Worm (Caenorhabditis elegans) whole organism, L4 larva: ENCODE measurements around the gene prx-14.

ENCODE experiments used
- F44E2.7 ChIP-seq: fragments of 200-800 bp; sonication (Bioruptor generic); IDR thresholded peaks from 2 replicates; pipeline ENCODE4 v2.1.2; 2022; ENCODE audit warnings: missing genetic modification characterization, missing compliant biosample characterization
- Y105C5A.15 ChIP-seq: fragments of 200-800 bp; sonication (Bioruptor generic); IDR thresholded peaks from 2 replicates; pipeline ENCODE4 v1.3.6; 2022; ENCODE audit warnings: missing genetic modification characterization, missing compliant biosample characterization
- Y48G9A.11 ChIP-seq: fragments of 200-800 bp; sonication (Bioruptor generic); IDR thresholded peaks from 2 replicates; pipeline ENCODE4 v1.3.6; 2022; ENCODE audit warnings: missing genetic modification reagents, missing genetic modification characterization, missing compliant biosample characterization
- ZK546.5 ChIP-seq, 2 experiments: sonication (generic microtip); optimal IDR thresholded peaks; 2 replicates each; lab custom pipeline; 2017; ENCODE audit warnings: missing biosample characterization in 2 of 2, missing genetic modification characterization in 2 of 2
- ama-1 ChIP-seq: fragments of 150-350 bp; optimal IDR thresholded peaks from 2 replicates; lab custom pipeline; 2014; ENCODE audit warnings: inconsistent platforms, mixed read lengths
- ceh-28 ChIP-seq: fragments of 150-350 bp; optimal IDR thresholded peaks from 2 replicates; lab custom pipeline; 2014; ENCODE audit warnings: missing biosample characterization, missing genetic modification reagents, missing genetic modification characterization
- ceh-44 ChIP-seq: fragments of 200-800 bp; sonication (Bioruptor generic); IDR thresholded peaks from 2 replicates; pipeline ENCODE4 v1.3.6; 2022; ENCODE audit warnings: missing genetic modification reagents, missing genetic modification characterization, missing compliant biosample characterization
- daf-19 ChIP-seq: fragments of 200-800 bp; sonication (Bioruptor generic); conservative IDR thresholded peaks from 2 replicates; pipeline ENCODE4 v1.3.6; 2022; ENCODE audit warnings: missing genetic modification characterization, missing compliant biosample characterization
- dmd-6 ChIP-seq: fragments of 200-800 bp; sonication (Bioruptor generic); IDR thresholded peaks from 2 replicates; pipeline ENCODE4 v1.3.6; 2022; ENCODE audit warnings: missing genetic modification reagents, missing genetic modification characterization, missing compliant biosample characterization
- dmd-8 ChIP-seq: fragments of 200-800 bp; sonication (Bioruptor generic); IDR thresholded peaks from 2 replicates; pipeline ENCODE4 v1.3.6; 2022; ENCODE audit warnings: missing genetic modification characterization, missing compliant biosample characterization
- dpl-1 ChIP-seq: fragments of 150-350 bp; optimal IDR thresholded peaks from 2 replicates; lab custom pipeline; 2014; ENCODE audit warnings: missing biosample characterization, missing genetic modification reagents, missing genetic modification characterization
- duxl-1 ChIP-seq: sonication (generic microtip); optimal IDR thresholded peaks from 2 replicates; lab custom pipeline; 2016; ENCODE audit warnings: mild to moderate bottlenecking, missing genetic modification characterization, moderate library complexity, missing compliant biosample characterization; ENCODE audit not compliant: poor library complexity
- dve-1 ChIP-seq: sonication (generic microtip); optimal IDR thresholded peaks from 2 replicates; lab custom pipeline; 2017; ENCODE audit warnings: antibody characterized with exemption, mild to moderate bottlenecking, missing genetic modification characterization, missing compliant biosample characterization; ENCODE audit not compliant: insufficient read depth
- egl-27 ChIP-seq: sonication (generic microtip); optimal IDR thresholded peaks from 3 replicates; lab custom pipeline; 2017; ENCODE audit warnings: missing biosample characterization, missing genetic modification reagents, missing genetic modification characterization
- egl-43 ChIP-seq: fragments of 200-800 bp; sonication (Bioruptor generic); IDR thresholded peaks from 2 replicates; pipeline ENCODE4 v1.3.6; 2022; ENCODE audit warnings: missing genetic modification reagents, missing genetic modification characterization, missing compliant biosample characterization
- fkh-10 ChIP-seq: fragments of 150-350 bp; optimal IDR thresholded peaks from 2 replicates; lab custom pipeline; 2014; ENCODE audit warnings: missing biosample characterization, missing genetic modification reagents, missing genetic modification characterization
- fos-1 ChIP-seq: fragments of 150-350 bp; optimal IDR thresholded peaks from 2 replicates; lab custom pipeline; 2014; ENCODE audit warnings: missing biosample characterization, missing genetic modification characterization
- gei-8 ChIP-seq: fragments of 200-800 bp; sonication (Bioruptor generic); optimal IDR thresholded peaks from 2 replicates; lab custom pipeline; 2018; ENCODE audit warnings: mild to moderate bottlenecking, missing genetic modification characterization, missing compliant biosample characterization
- hlh-30 ChIP-seq: sonication (generic microtip); optimal IDR thresholded peaks from 2 replicates; lab custom pipeline; 2017; ENCODE audit warnings: antibody characterized with exemption, mild to moderate bottlenecking, missing genetic modification characterization, missing compliant biosample characterization; ENCODE audit not compliant: insufficient read depth
- lin-13 ChIP-seq: fragments of 150-350 bp; optimal IDR thresholded peaks from 2 replicates; lab custom pipeline; 2014; ENCODE audit warnings: missing biosample characterization, missing genetic modification reagents, missing genetic modification characterization
- lin-15B ChIP-seq: fragments of 150-350 bp; sonication (generic microtip); optimal IDR thresholded peaks from 3 replicates; lab custom pipeline; 2014; ENCODE audit warnings: missing biosample characterization, missing genetic modification characterization
- lin-38 ChIP-seq: fragments of 200-800 bp; sonication (Bioruptor generic); IDR thresholded peaks from 2 replicates; pipeline ENCODE4 v1.3.6; 2022; ENCODE audit warnings: missing genetic modification reagents, missing genetic modification characterization, missing compliant biosample characterization
- lin-39 ChIP-seq: fragments of 150-350 bp; optimal IDR thresholded peaks from 2 replicates; lab custom pipeline; 2014; ENCODE audit warnings: missing biosample characterization, missing genetic modification reagents, missing genetic modification characterization
- lir-3 ChIP-seq: sonication (generic microtip); optimal IDR thresholded peaks from 2 replicates; lab custom pipeline; 2016; ENCODE audit warnings: mild to moderate bottlenecking, missing genetic modification characterization, missing compliant biosample characterization
- madf-5 ChIP-seq, 2 experiments: fragments of 200-800 bp; sonication (Bioruptor generic); IDR thresholded peaks; 2 replicates each; pipeline ENCODE4 v1.3.6; 2022; ENCODE audit warnings: missing compliant biosample characterization in 2 of 2, missing genetic modification characterization in 2 of 2
- mep-1 ChIP-seq: fragments of 150-350 bp; sonication (generic microtip); optimal IDR thresholded peaks from 3 replicates; lab custom pipeline; 2014; ENCODE audit warnings: missing biosample characterization, missing genetic modification characterization
- mxl-3 ChIP-seq: fragments of 200-800 bp; sonication (Bioruptor generic); optimal IDR thresholded peaks from 2 replicates; lab custom pipeline; 2018; ENCODE audit warnings: mild to moderate bottlenecking, missing genetic modification characterization, missing compliant biosample characterization
- nhr-102 ChIP-seq: sonication (generic microtip); optimal IDR thresholded peaks from 2 replicates; lab custom pipeline; 2016; ENCODE audit warnings: mild to moderate bottlenecking, missing genetic modification characterization, moderate library complexity, missing compliant biosample characterization
- nhr-25 ChIP-seq: sonication (generic microtip); optimal IDR thresholded peaks from 2 replicates; lab custom pipeline; 2017; ENCODE audit warnings: missing genetic modification characterization, mild to moderate bottlenecking, missing compliant biosample characterization, antibody characterized with exemption, moderate library complexity, borderline replicate concordance; ENCODE audit not compliant: insufficient read depth
- nhr-28 ChIP-seq: fragments of 150-350 bp; optimal IDR thresholded peaks from 2 replicates; lab custom pipeline; 2014; ENCODE audit warnings: missing biosample characterization, missing genetic modification characterization
- nhr-48 ChIP-seq: sonication (generic microtip); optimal IDR thresholded peaks from 2 replicates; lab custom pipeline; 2016; ENCODE audit warnings: mild to moderate bottlenecking, missing genetic modification characterization, missing compliant biosample characterization
- nhr-6 ChIP-seq: fragments of 150-350 bp; optimal IDR thresholded peaks from 2 replicates; lab custom pipeline; 2014; ENCODE audit warnings: missing biosample characterization, missing genetic modification characterization
- pha-4 ChIP-seq, 2 experiments: fragments of 150-350 bp in 1 of 2; fragments of 200-800 bp in 1 of 2; sonication (Bioruptor generic) in 1 of 2; IDR thresholded peaks in 1 of 2; optimal IDR thresholded peaks in 1 of 2; 2 replicates each; pipeline versions ENCODE4 v1.3.6 to Lab custom; 2014 to 2022; ENCODE audit warnings: missing genetic modification characterization in 2 of 2, missing genetic modification reagents in 2 of 2, missing biosample characterization in 1 of 2, missing compliant biosample characterization in 1 of 2
- pqm-1 ChIP-seq: sonication (generic microtip); optimal IDR thresholded peaks from 2 replicates; lab custom pipeline; 2017; ENCODE audit warnings: missing biosample characterization, missing genetic modification characterization
- rbr-2 ChIP-seq: sonication (generic microtip); optimal IDR thresholded peaks from 2 replicates; lab custom pipeline; 2016; ENCODE audit warnings: missing genotype, missing genetic modification characterization, missing compliant biosample characterization
- saeg-2 ChIP-seq: fragments of 200-800 bp; sonication (Bioruptor generic); IDR thresholded peaks from 2 replicates; pipeline ENCODE4 v1.3.6; 2022; ENCODE audit warnings: missing genetic modification reagents, missing genetic modification characterization, missing compliant biosample characterization
- snpc-1.2 ChIP-seq: fragments of 200-800 bp; sonication (Bioruptor generic); IDR thresholded peaks from 2 replicates; pipeline ENCODE4 v1.3.6; 2022; ENCODE audit warnings: missing genetic modification reagents, missing genetic modification characterization, missing compliant biosample characterization
- snpc-4 ChIP-seq: fragments of 150-350 bp; optimal IDR thresholded peaks from 2 replicates; lab custom pipeline; 2014; ENCODE audit warnings: missing biosample characterization, missing genetic modification characterization
- spr-1 ChIP-seq: sonication (generic microtip); optimal IDR thresholded peaks from 2 replicates; lab custom pipeline; 2016; ENCODE audit warnings: mild to moderate bottlenecking, missing genetic modification characterization, missing compliant biosample characterization
- spr-3 ChIP-seq: fragments of 200-800 bp; sonication (Bioruptor generic); optimal IDR thresholded peaks from 2 replicates; lab custom pipeline; 2018; ENCODE audit warnings: mild to moderate bottlenecking, missing genetic modification characterization, missing compliant biosample characterization
- tag-97 ChIP-seq: fragments of 200-800 bp; sonication (Bioruptor generic); IDR thresholded peaks from 2 replicates; pipeline ENCODE4 v1.3.6; 2022; ENCODE audit warnings: missing genetic modification characterization, missing compliant biosample characterization
- tra-1 ChIP-seq: fragments of 200-800 bp; sonication (Bioruptor generic); IDR thresholded peaks from 2 replicates; pipeline ENCODE4 v1.3.6; 2022; ENCODE audit warnings: missing genetic modification reagents, missing genetic modification characterization, missing compliant biosample characterization
- unc-62 ChIP-seq, 3 experiments: fragments of 150-350 bp in 1 of 3; sonication (generic microtip); optimal IDR thresholded peaks in 2 of 3; peaks in 1 of 3; 1 replicate in 1 of 3; 2 replicates in 2 of 3; lab custom pipeline; 2014 to 2017; ENCODE audit warnings: missing biosample characterization in 3 of 3, missing genetic modification characterization in 3 of 3, missing genetic modification reagents in 3 of 3, missing genotype in 1 of 3
- zfp-2 ChIP-seq: sonication (generic microtip); optimal IDR thresholded peaks from 2 replicates; lab custom pipeline; 2016; ENCODE audit warnings: mild to moderate bottlenecking, missing genetic modification characterization, missing compliant biosample characterization
- zfp-3 ChIP-seq: fragments of 200-800 bp; sonication (Bioruptor generic); conservative IDR thresholded peaks from 2 replicates; pipeline ENCODE4 v1.3.6; 2022; ENCODE audit warnings: missing genetic modification reagents, missing genetic modification characterization, missing compliant biosample characterization
- zip-2 ChIP-seq: fragments of 150-350 bp; optimal IDR thresholded peaks from 2 replicates; lab custom pipeline; 2014; ENCODE audit warnings: missing biosample characterization, missing genetic modification characterization

Gene prx-14

DNA sequence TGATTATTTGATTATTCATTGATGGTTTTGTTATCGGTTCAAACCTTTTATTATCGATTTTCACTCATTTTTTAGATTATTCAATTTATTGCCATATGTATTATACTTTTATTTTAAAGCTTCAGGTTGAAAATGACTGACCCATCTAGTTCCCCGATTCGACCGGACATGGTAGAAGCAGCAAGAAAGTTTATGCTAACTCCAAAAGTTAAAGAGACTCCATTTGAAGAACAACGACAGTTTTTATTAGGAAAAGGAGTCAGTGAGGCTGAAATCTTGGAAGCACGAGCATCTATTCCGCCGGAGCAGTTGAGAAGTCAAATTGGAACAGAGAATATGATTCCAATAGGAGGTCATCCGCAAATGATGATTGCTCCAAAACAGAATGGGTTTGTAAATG, at the start of gene prx-14 (continued):
- TF ChIP-seq zip-2 (no peak), ceh-28 (tag; lab: Kevin White, UChicago) (no peak), pha-4 (GFP tag; IDR thresholded peaks at IDR 0.05; lab: Robert Waterston, UW) (peak; percentile 37; the same call in 1 of the 2 replicates), pha-4 (tag; optimal IDR thresholded peaks at IDR 0.05; lab: Kevin White, UChicago) (no peak), nhr-25 (tag; lab: Kevin White, UChicago) (no peak), zfp-3 (GFP tag; lab: Robert Waterston, UW) (0 out of 2 replicates have a peak, but pooled peaks have one; percentile 61), nhr-102 (tag; lab: Kevin White, UChicago) (no peak), spr-1 (tag; lab: Kevin White, UChicago) (no peak), pqm-1 (tag; lab: Kevin White, UChicago) (peak; percentile 11), dmd-8 (GFP tag; lab: Robert Waterston, UW) (no peak), snpc-4 (tag; lab: Kevin White, UChicago) (no peak), saeg-2 (no peak), dve-1 (tag; lab: Kevin White, UChicago) (peak; percentile 5), lin-13 (GFP tag; lab: Kevin White, UChicago) (no peak), nhr-28 (tag; lab: Kevin White, UChicago) (no peak), spr-3 (GFP tag; lab: Kevin White, UChicago) (no peak), duxl-1 (tag; lab: Kevin White, UChicago) (no peak), nhr-6 (tag; lab: Kevin White, UChicago) (no peak), mxl-3 (no peak), rbr-2 (tag; lab: Kevin White, UChicago) (no peak), hlh-30 (tag; lab: Kevin White, UChicago) (no peak)
- TF ChIP-seq, all 104 proteins: peak for 10

DNA sequence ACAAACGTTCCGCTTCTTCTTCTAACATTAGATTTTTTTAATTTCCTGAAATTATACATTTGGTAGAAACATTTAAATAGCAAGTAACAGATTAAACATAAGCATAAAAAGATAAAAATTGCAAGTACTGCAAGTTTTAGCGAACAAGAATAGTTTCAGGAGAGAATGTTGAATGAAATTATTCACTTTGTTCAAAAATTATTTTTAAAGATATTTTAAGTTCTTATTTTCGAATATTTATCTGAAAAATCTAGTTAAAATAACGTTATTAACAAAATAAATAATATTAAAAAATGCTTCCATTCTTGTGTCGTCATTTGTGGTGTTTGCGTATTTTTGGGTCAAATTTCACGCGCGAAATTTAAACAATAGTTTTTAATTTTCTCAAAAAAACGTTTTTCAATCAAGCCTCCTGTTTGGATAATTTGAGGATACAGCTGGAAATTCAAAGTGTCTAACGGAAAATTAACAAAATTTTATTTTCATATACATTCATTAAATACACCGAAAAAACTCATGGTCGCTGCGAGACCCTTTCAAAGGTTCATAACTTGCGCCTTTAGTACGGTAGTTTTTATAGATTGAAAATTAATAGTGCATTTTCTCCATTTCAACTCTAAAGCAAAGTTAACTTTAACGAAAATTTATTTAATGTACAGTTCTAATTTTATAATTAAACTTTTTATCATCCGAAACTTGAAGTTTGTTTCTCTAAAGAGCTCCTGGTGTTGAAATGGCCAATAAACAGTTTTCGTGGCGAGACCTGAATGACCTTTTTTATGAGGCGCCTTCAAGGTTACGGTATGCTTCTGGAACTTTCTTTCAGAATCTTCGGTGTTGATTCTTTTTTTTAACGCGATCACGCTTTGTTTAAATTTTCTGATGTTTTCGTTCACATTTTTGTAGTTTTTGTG, 40.4 kb upstream of the prx-14 start, which contains the start of gene skih-2:
skih-2 (minus strand) TSS at position 51 of the 914 bp plus-strand sequence.
- TF ChIP-seq tra-1 (GFP tag; lab: Robert Waterston, UW): no peak
- peak; percentile 93 for TF ChIP-seq dpl-1 (GFP tag; lab: Kevin White, UChicago)
- no peak for TF ChIP-seq spr-3 (GFP tag; lab: Kevin White, UChicago)
- peak in 1 of 2 experiments; percentile 9 for TF ChIP-seq ZK546.5 (tag; optimal IDR thresholded peaks at IDR 0.05; lab: Kevin White, UChicago)
- TF ChIP-seq rbr-2 (tag; lab: Kevin White, UChicago): no peak
- peak; percentile 21; the same call in 1 of the 2 replicates for TF ChIP-seq snpc-1.2 (GFP tag; lab: Robert Waterston, UW)
- TF ChIP-seq ceh-44: no peak
- TF ChIP-seq Y48G9A.11 (GFP tag; lab: Robert Waterston, UW): no peak
- no peak for TF ChIP-seq fos-1 (tag; lab: Kevin White, UChicago)
- no peak for TF ChIP-seq nhr-48
- no peak for TF ChIP-seq lir-3 (tag; lab: Kevin White, UChicago)
- TF ChIP-seq lin-39 (tag; lab: Kevin White, UChicago): no peak
- TF ChIP-seq madf-5 (GFP tag; IDR thresholded peaks at IDR 0.05; lab: Robert Waterston, UW): no peak
- TF ChIP-seq ama-1 (lab: Kevin White, UChicago): no peak
- no peak for TF ChIP-seq nhr-25 (tag; lab: Kevin White, UChicago)
- no peak for TF ChIP-seq unc-62 (GFP tag; optimal IDR thresholded peaks at IDR 0.05 in 1 of 2; lab: Kevin White, UChicago)
- no peak for TF ChIP-seq unc-62 (tag; optimal IDR thresholded peaks at IDR 0.05; lab: Kevin White, UChicago)
- TF ChIP-seq zfp-2 (tag; lab: Kevin White, UChicago): no peak
- TF ChIP-seq lin-15B (tag; lab: Kevin White, UChicago): no peak
- TF ChIP-seq fkh-10 (GFP tag; lab: Kevin White, UChicago): peak; percentile 8
- no peak for TF ChIP-seq dmd-6 (GFP tag; lab: Robert Waterston, UW)
- no peak for TF ChIP-seq daf-19 (GFP tag; lab: Robert Waterston, UW)
- peak; percentile 36 for TF ChIP-seq egl-27
- no peak for TF ChIP-seq Y105C5A.15 (GFP tag; lab: Robert Waterston, UW)
- TF ChIP-seq zip-2: no peak
- peak; percentile 40 for TF ChIP-seq lin-38 (GFP tag; lab: Robert Waterston, UW)
- no peak for TF ChIP-seq gei-8
- TF ChIP-seq mep-1 (tag; lab: Kevin White, UChicago): no peak
- no peak for TF ChIP-seq F44E2.7 (GFP tag; lab: Robert Waterston, UW)
- TF ChIP-seq egl-43: no peak
- TF ChIP-seq tag-97 (GFP tag; lab: Robert Waterston, UW): no peak
